Worm (Caenorhabditis elegans): ENCODE results near the gene pgap-2.

ce11 chrIII:4671949-4672348 is 33.4 kb upstream of the pgap-2 start, which contains the start of gene srg-13:
- TF ChIP-seq hpl-2 (GFP tag; optimal IDR thresholded peaks at IDR 0.05) = no peak
- TF ChIP-seq jun-1 (tag; optimal IDR thresholded peaks at IDR 0.05) = no peak
